Worm (Caenorhabditis elegans) whole organism, young adult: Measurements from ENCODE around the gene T04H1.13.

ENCODE experiments used
- B0261.1 ChIP-seq: sonication (generic microtip); optimal IDR thresholded peaks from 2 replicates; lab custom pipeline; 2016; ENCODE audit warnings: mild to moderate bottlenecking, missing genetic modification characterization, moderate library complexity, missing compliant biosample characterization
- F22D6.2 ChIP-seq: sonication (generic microtip); optimal IDR thresholded peaks from 2 replicates; lab custom pipeline; 2016; ENCODE audit warnings: mild to moderate bottlenecking, missing genetic modification characterization, missing compliant biosample characterization
- F33H1.4 ChIP-seq: fragments of 200-800 bp; sonication (Bioruptor generic); IDR thresholded peaks from 2 replicates; pipeline ENCODE4 v1.3.6; 2022; ENCODE audit warnings: missing genetic modification reagents, missing genetic modification characterization, missing compliant biosample characterization
- F37B4.10 ChIP-seq: fragments of 200-800 bp; sonication (Bioruptor generic); IDR thresholded peaks from 2 replicates; pipeline ENCODE4 v1.3.6; 2022; ENCODE audit warnings: missing genetic modification characterization, missing compliant biosample characterization
- F39B2.1 ChIP-seq: fragments of 200-800 bp; sonication (Bioruptor generic); IDR thresholded peaks from 2 replicates; pipeline ENCODE4 v1.3.6; 2022; ENCODE audit warnings: missing genetic modification reagents, missing genetic modification characterization, missing compliant biosample characterization
- F49E8.2 ChIP-seq: sonication (generic microtip); optimal IDR thresholded peaks from 3 replicates; lab custom pipeline; 2017; ENCODE audit warnings: missing genetic modification characterization, mild to moderate bottlenecking, missing compliant biosample characterization, antibody characterized with exemption, moderate library complexity; ENCODE audit not compliant: insufficient read depth
- F55B11.4 ChIP-seq: sonication (generic microtip); optimal IDR thresholded peaks from 2 replicates; lab custom pipeline; 2016; ENCODE audit warnings: missing compliant biosample characterization, missing genetic modification characterization, borderline replicate concordance; ENCODE audit not compliant: insufficient read depth
- F57A8.1 ChIP-seq: fragments of 200-800 bp; sonication (Bioruptor generic); optimal IDR thresholded peaks from 2 replicates; lab custom pipeline; 2018; ENCODE audit warnings: mild to moderate bottlenecking, missing genetic modification characterization, moderate library complexity, missing compliant biosample characterization
- T07F8.4 ChIP-seq: sonication (generic microtip); optimal IDR thresholded peaks from 2 replicates; lab custom pipeline; 2016; ENCODE audit warnings: mild to moderate bottlenecking, missing genetic modification characterization, moderate library complexity, missing compliant biosample characterization
- Y53G8AR.9 ChIP-seq: fragments of 200-800 bp; sonication (Bioruptor generic); conservative IDR thresholded peaks from 2 replicates; pipeline ENCODE4 v1.3.6; 2022; ENCODE audit warnings: missing genetic modification reagents, missing genetic modification characterization, missing compliant biosample characterization
- Y67H2A.10 ChIP-seq: fragments of 200-800 bp; sonication (Bioruptor generic); conservative IDR thresholded peaks from 2 replicates; pipeline ENCODE4 v1.3.6; 2022; ENCODE audit warnings: missing genetic modification reagents, missing genetic modification characterization, missing compliant biosample characterization
- ZK185.1 ChIP-seq: sonication (generic microtip); optimal IDR thresholded peaks from 2 replicates; lab custom pipeline; 2016; ENCODE audit warnings: mild to moderate bottlenecking, missing genetic modification characterization, missing compliant biosample characterization; ENCODE audit not compliant: poor library complexity, severe bottlenecking
- aptf-2 ChIP-seq: fragments of 200-800 bp; sonication (Bioruptor generic); conservative IDR thresholded peaks from 2 replicates; pipeline ENCODE4 v1.3.6; 2022; ENCODE audit warnings: missing genetic modification reagents, missing genetic modification characterization, missing compliant biosample characterization
- athp-1 ChIP-seq: sonication (generic microtip); optimal IDR thresholded peaks from 2 replicates; lab custom pipeline; 2017; ENCODE audit warnings: mild to moderate bottlenecking, missing genetic modification characterization, missing compliant biosample characterization
- attf-6 ChIP-seq: fragments of 200-800 bp; sonication (Bioruptor generic); IDR thresholded peaks from 2 replicates; pipeline ENCODE4 v1.3.6; 2022; ENCODE audit warnings: missing genetic modification reagents, missing genetic modification characterization, missing compliant biosample characterization
- bed-2 ChIP-seq: fragments of 200-800 bp; sonication (Bioruptor generic); IDR thresholded peaks from 2 replicates; pipeline ENCODE4 v1.3.6; 2022; ENCODE audit warnings: missing genetic modification reagents, missing genetic modification characterization, missing compliant biosample characterization
- cebp-1 ChIP-seq, 2 experiments: fragments of 200-800 bp in 1 of 2; sonication (Bioruptor generic) in 1 of 2; sonication (generic microtip) in 1 of 2; IDR thresholded peaks in 1 of 2; optimal IDR thresholded peaks in 1 of 2; 2 replicates each; pipeline versions ENCODE4 v1.3.6 to Lab custom; 2017 to 2022; ENCODE audit warnings: missing compliant biosample characterization in 2 of 2, missing genetic modification characterization in 2 of 2, mild to moderate bottlenecking in 1 of 2, missing genetic modification reagents in 1 of 2, moderate library complexity in 1 of 2
- cebp-2 ChIP-seq: fragments of 200-800 bp; sonication (Bioruptor generic); IDR thresholded peaks from 2 replicates; pipeline ENCODE4 v1.3.6; 2022; ENCODE audit warnings: missing genetic modification characterization, missing compliant biosample characterization
- chd-7 ChIP-seq: sonication (generic microtip); optimal IDR thresholded peaks from 2 replicates; lab custom pipeline; 2016; ENCODE audit warnings: mild to moderate bottlenecking, missing genetic modification characterization, moderate library complexity, missing compliant biosample characterization
- die-1 ChIP-seq: sonication (generic microtip); optimal IDR thresholded peaks from 2 replicates; lab custom pipeline; 2016; ENCODE audit warnings: missing genotype, mild to moderate bottlenecking, missing genetic modification characterization, missing compliant biosample characterization
- gei-17 ChIP-seq: fragments of 200-800 bp; sonication (Bioruptor generic); optimal IDR thresholded peaks from 2 replicates; lab custom pipeline; 2018; ENCODE audit warnings: mild to moderate bottlenecking, missing genetic modification characterization, missing compliant biosample characterization
- hlh-26 ChIP-seq: fragments of 200-800 bp; sonication (Bioruptor generic); conservative IDR thresholded peaks from 2 replicates; pipeline ENCODE4 v1.3.6; 2022; ENCODE audit warnings: missing genetic modification reagents, missing genetic modification characterization, missing compliant biosample characterization
- hmg-1.2 ChIP-seq: fragments of 200-800 bp; sonication (Bioruptor generic); IDR thresholded peaks from 2 replicates; pipeline ENCODE4 v1.3.6; 2022; ENCODE audit warnings: missing genetic modification reagents, missing genetic modification characterization, missing compliant biosample characterization
- hsf-1 ChIP-seq: fragments of 200-800 bp; sonication (Bioruptor generic); IDR thresholded peaks from 2 replicates; pipeline ENCODE4 v1.3.6; 2022; ENCODE audit warnings: missing genetic modification reagents, missing genetic modification characterization, missing compliant biosample characterization
- let-526 ChIP-seq: fragments of 200-800 bp; sonication (Bioruptor generic); IDR thresholded peaks from 2 replicates; pipeline ENCODE4 v1.3.6; 2022; ENCODE audit warnings: missing genetic modification reagents, missing genetic modification characterization, missing compliant biosample characterization
- lir-1 ChIP-seq: fragments of 200-800 bp; sonication (Bioruptor generic); conservative IDR thresholded peaks from 2 replicates; pipeline ENCODE4 v1.3.6; 2022; ENCODE audit warnings: missing genetic modification reagents, missing genetic modification characterization, missing compliant biosample characterization
- madf-3 ChIP-seq: fragments of 200-800 bp; sonication (Bioruptor generic); IDR thresholded peaks from 2 replicates; pipeline ENCODE4 v1.3.6; 2022; ENCODE audit warnings: missing genetic modification reagents, missing genetic modification characterization, missing compliant biosample characterization
- mel-28 ChIP-seq: sonication (generic microtip); optimal IDR thresholded peaks from 2 replicates; lab custom pipeline; 2016; ENCODE audit warnings: borderline replicate concordance, mild to moderate bottlenecking, missing genetic modification characterization, missing compliant biosample characterization
- nfya-1 ChIP-seq: sonication (generic microtip); optimal IDR thresholded peaks from 2 replicates; lab custom pipeline; 2017; ENCODE audit warnings: antibody characterized with exemption, missing compliant biosample characterization, missing genetic modification characterization, borderline replicate concordance; ENCODE audit not compliant: insufficient read depth
- sdz-38 ChIP-seq: sonication (generic microtip); optimal IDR thresholded peaks from 2 replicates; lab custom pipeline; 2016; ENCODE audit warnings: missing genotype, missing genetic modification characterization, missing compliant biosample characterization
- snpc-3.4 ChIP-seq: sonication (generic microtip); optimal IDR thresholded peaks from 2 replicates; lab custom pipeline; 2017; ENCODE audit warnings: missing genetic modification characterization, mild to moderate bottlenecking, missing compliant biosample characterization, antibody characterized with exemption, moderate library complexity, missing genotype, missing genetic modification reagents
- somi-1 ChIP-seq: fragments of 200-800 bp; sonication (Bioruptor generic); optimal IDR thresholded peaks from 2 replicates; lab custom pipeline; 2018; ENCODE audit warnings: mild to moderate bottlenecking, missing genetic modification characterization, missing compliant biosample characterization
- tbx-9 ChIP-seq: sonication (generic microtip); optimal IDR thresholded peaks from 2 replicates; lab custom pipeline; 2016; ENCODE audit warnings: borderline replicate concordance, missing genetic modification characterization, inconsistent platforms, missing compliant biosample characterization
- unc-130 ChIP-seq: sonication (generic microtip); optimal IDR thresholded peaks from 2 replicates; lab custom pipeline; 2016; ENCODE audit warnings: missing genetic modification reagents, missing genetic modification characterization, missing compliant biosample characterization
- ztf-18 ChIP-seq: sonication (generic microtip); optimal IDR thresholded peaks from 2 replicates; lab custom pipeline; 2016; ENCODE audit warnings: missing genotype, mild to moderate bottlenecking, missing genetic modification characterization, missing compliant biosample characterization
- ztf-3 ChIP-seq: fragments of 200-800 bp; sonication (Bioruptor generic); optimal IDR thresholded peaks from 2 replicates; lab custom pipeline; 2018; ENCODE audit warnings: mild to moderate bottlenecking, missing genetic modification characterization, missing compliant biosample characterization
- ztf-6 ChIP-seq: fragments of 200-800 bp; sonication (Bioruptor generic); IDR thresholded peaks from 2 replicates; pipeline ENCODE4 v1.3.6; 2022; ENCODE audit warnings: missing genetic modification reagents, missing genetic modification characterization, missing compliant biosample characterization

Gene T04H1.13

DNA sequence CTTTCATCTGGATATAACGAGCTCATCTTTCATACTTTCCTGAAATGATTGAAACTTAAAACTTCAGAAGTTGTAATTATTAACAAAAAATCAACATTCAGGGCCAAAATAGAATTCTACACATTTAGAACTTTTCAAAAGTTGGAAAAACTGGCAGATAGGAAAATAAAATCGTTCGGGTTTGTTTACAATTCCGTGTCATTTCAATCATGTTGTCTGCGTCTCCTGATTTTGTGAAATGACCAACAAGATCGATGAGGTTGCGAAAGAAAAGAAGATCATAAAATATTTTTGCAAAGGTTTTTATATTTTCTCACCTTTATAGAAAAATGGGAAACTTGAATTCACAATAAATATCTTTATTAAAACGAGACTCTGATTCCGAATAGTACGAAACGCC is 43.7 kb upstream of the T04H1.13 start, which contains the start of gene rskd-1:
rskd-1 (minus strand) TSS at position 39 of the 400 bp plus-strand sequence.
- peak; percentile 35 for TF ChIP-seq snpc-3.4 (tag; lab: Kevin White, UChicago)
- peak; percentile 67; the same call in 1 of the 2 replicates for TF ChIP-seq cebp-1 (GFP tag; IDR thresholded peaks at IDR 0.05; lab: Robert Waterston, UW)
- TF ChIP-seq cebp-1 (tag; optimal IDR thresholded peaks at IDR 0.05; lab: Kevin White, UChicago): peak; percentile 74
- TF ChIP-seq ztf-18 (tag; lab: Kevin White, UChicago): peak; percentile 4
- no peak for TF ChIP-seq B0261.1 (tag; lab: Kevin White, UChicago)
- TF ChIP-seq hmg-1.2 (GFP tag; lab: Robert Waterston, UW): peak; percentile 41; the same call in 1 of the 2 replicates

DNA sequence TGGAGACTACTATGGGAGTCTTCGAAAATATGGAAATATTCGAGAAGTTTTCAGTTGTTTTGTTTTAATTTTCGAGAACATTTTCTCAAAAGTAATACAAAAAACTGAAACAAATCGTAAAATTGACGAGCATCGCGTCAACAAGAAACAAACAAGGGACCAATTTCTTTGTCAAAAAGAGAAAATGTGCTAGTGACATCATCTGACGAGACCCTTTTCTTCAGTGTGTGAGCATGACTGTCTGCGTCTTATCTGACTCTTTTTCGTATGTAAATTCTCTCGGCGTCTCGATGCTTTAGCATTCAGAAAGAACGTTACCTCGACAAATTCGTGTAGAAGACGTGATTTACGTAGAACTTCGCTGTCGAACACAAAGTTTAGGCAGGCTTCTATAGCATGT is 42.8 kb upstream of the T04H1.13 start:
- TF ChIP-seq cebp-2 (GFP tag; lab: Robert Waterston, UW) (no peak), chd-7 (tag; lab: Kevin White, UChicago) (no peak), F55B11.4 (tag; lab: Kevin White, UChicago) (no peak), ZK185.1 (tag; lab: Kevin White, UChicago) (no peak), Y67H2A.10 (GFP tag; lab: Robert Waterston, UW) (no peak), unc-130 (no peak), madf-3 (GFP tag; lab: Robert Waterston, UW) (no peak), F33H1.4 (GFP tag; lab: Robert Waterston, UW) (no peak), bed-2 (GFP tag; lab: Robert Waterston, UW) (no peak), Y53G8AR.9 (GFP tag; lab: Robert Waterston, UW) (no peak), ztf-3 (GFP tag; lab: Kevin White, UChicago) (no peak), let-526 (GFP tag; lab: Robert Waterston, UW) (no peak), sdz-38 (tag; lab: Kevin White, UChicago) (no peak), ztf-6 (GFP tag; lab: Robert Waterston, UW) (no peak), die-1 (tag; lab: Kevin White, UChicago) (no peak), lir-1 (no peak), tbx-9 (tag; lab: Kevin White, UChicago) (no peak), gei-17 (GFP tag; lab: Kevin White, UChicago) (no peak), attf-6 (GFP tag; lab: Robert Waterston, UW) (no peak)

DNA sequence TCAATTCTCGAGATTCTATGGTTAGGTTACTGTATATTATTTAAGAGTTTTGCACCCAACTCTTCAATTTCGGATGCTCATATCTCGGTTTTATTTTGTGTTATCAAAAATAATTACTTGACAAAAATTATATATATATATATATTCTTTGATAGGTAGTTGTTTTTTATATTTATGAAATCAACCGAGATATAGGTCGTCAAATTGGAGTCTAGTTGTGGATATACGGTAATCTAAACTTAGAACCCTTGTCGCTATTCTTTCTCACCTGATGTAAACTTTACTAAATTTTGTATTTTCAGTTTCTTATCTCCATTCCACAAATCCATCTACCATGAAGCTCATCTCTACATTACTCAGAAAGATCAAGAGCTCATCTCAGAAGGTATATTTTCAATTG is 38.4 kb upstream of the T04H1.13 start, which contains the start of gene F55C5.10:
F55C5.10 (plus strand) TSS at position 301 of the 400 bp plus-strand sequence.
- no peak for TF ChIP-seq F49E8.2 (tag; lab: Kevin White, UChicago)
- no peak for TF ChIP-seq F57A8.1 (GFP tag; lab: Kevin White, UChicago)
- TF ChIP-seq aptf-2 (GFP tag; lab: Robert Waterston, UW): no peak
- no peak for TF ChIP-seq sdz-38 (tag; lab: Kevin White, UChicago)
- no peak for TF ChIP-seq madf-3 (GFP tag; lab: Robert Waterston, UW)
- TF ChIP-seq mel-28: no peak
- TF ChIP-seq F22D6.2: no peak
- TF ChIP-seq nfya-1 (tag; lab: Kevin White, UChicago): no peak
- no peak for TF ChIP-seq F39B2.1
- TF ChIP-seq F37B4.10 (GFP tag; lab: Robert Waterston, UW): no peak
- no peak for TF ChIP-seq T07F8.4 (tag; lab: Kevin White, UChicago)
- TF ChIP-seq athp-1 (tag; lab: Kevin White, UChicago): no peak
- TF ChIP-seq hsf-1 (GFP tag; lab: Robert Waterston, UW): no peak
- no peak for TF ChIP-seq ZK185.1 (tag; lab: Kevin White, UChicago)
- no peak for TF ChIP-seq hlh-26 (GFP tag; lab: Robert Waterston, UW)
- TF ChIP-seq somi-1 (GFP tag; lab: Kevin White, UChicago): no peak
